Fruit fly (Drosophila melanogaster): Measurements from ENCODE around the gene CG15765.

Gene CG15765

dm6 chrX:5886764-5887555 lies 68.6 kb downstream of the CG15765 start (continued):
- TF ChIP-seq sqz (GFP tag; optimal IDR thresholded peaks at IDR 0.05), result no peak
- no peak for TF ChIP-seq HLH54F (GFP tag; optimal IDR thresholded peaks at IDR 0.05)
- no peak for TF ChIP-seq unc-4 (GFP tag; IDR thresholded peaks at IDR 0.05; ENCODE audit: partially characterized antibody)
- peak; percentile 4 for TF ChIP-seq CG12659 (GFP tag; optimal IDR thresholded peaks at IDR 0.05)
- peak; percentile 63; the same call in 1 of the 2 replicates for TF ChIP-seq rib (GFP tag; IDR thresholded peaks at IDR 0.05)
- peak; percentile 10 for TF ChIP-seq Oli (tag; optimal IDR thresholded peaks at IDR 0.05)
- no peak for TF ChIP-seq CG8281 (tag; optimal IDR thresholded peaks at IDR 0.05)
- 0 out of 3 replicates have a peak, but pooled peaks have one; percentile 63 for TF ChIP-seq CG3726 (GFP tag; IDR thresholded peaks at IDR 0.05)
- no peak for TF ChIP-seq CG11085 (GFP tag; IDR thresholded peaks at IDR 0.05)
- peak; percentile 29 for TF ChIP-seq tin (GFP tag; optimal IDR thresholded peaks at IDR 0.05)
- 0 out of 3 replicates have a peak, but pooled peaks have one; percentile 13 for TF ChIP-seq CG7357 (GFP tag; IDR thresholded peaks at IDR 0.05)
- TF ChIP-seq dati (GFP tag; IDR thresholded peaks at IDR 0.05), result peak; percentile 14; the same call in 1 of the 2 replicates
- TF ChIP-seq CG31224 (GFP tag; IDR thresholded peaks at IDR 0.05), result no peak
- peak; percentile 7 for TF ChIP-seq CG2678 (tag; optimal IDR thresholded peaks at IDR 0.05)
- TF ChIP-seq CG14860 (GFP tag; IDR thresholded peaks at IDR 0.05; ENCODE audit: partially characterized antibody), result no peak
- TF ChIP-seq Mes4 (GFP tag; optimal IDR thresholded peaks at IDR 0.05), result no peak
- TF ChIP-seq gem (tag; optimal IDR thresholded peaks at IDR 0.05), result peak; percentile 56
- TF ChIP-seq hkb (optimal IDR thresholded peaks at IDR 0.05), result no peak
- 0 out of 2 replicates have a peak, but pooled peaks have one; percentile 29 for TF ChIP-seq hkb (GFP tag; IDR thresholded peaks at IDR 0.05)
- TF ChIP-seq Sin3A (optimal IDR thresholded peaks at IDR 0.05), result no peak
- peak; percentile 5 for TF ChIP-seq CG10267 (tag; optimal IDR thresholded peaks at IDR 0.05)
- TF ChIP-seq Stat92E (GFP tag; optimal IDR thresholded peaks at IDR 0.05), result no peak
- no peak for TF ChIP-seq CG4360 (GFP tag; IDR thresholded peaks at IDR 0.05)
- TF ChIP-seq CG10565 (GFP tag; optimal IDR thresholded peaks at IDR 0.05), result no peak
- peak; percentile 62; the same call in 2 of the 3 replicates for TF ChIP-seq row (GFP tag; IDR thresholded peaks at IDR 0.05)
- TF ChIP-seq gt (GFP tag; IDR thresholded peaks at IDR 0.05), result no peak
- TF ChIP-seq CG4854 (GFP tag; optimal IDR thresholded peaks at IDR 0.05), result no peak
- no peak for TF ChIP-seq BEAF-32 (GFP tag; optimal IDR thresholded peaks at IDR 0.05)
- no peak for TF ChIP-seq Bteb2 (GFP tag; optimal IDR thresholded peaks at IDR 0.05)
- no peak for TF ChIP-seq Aef1 (GFP tag; IDR thresholded peaks at IDR 0.05)
- TF ChIP-seq Side (GFP tag; optimal IDR thresholded peaks at IDR 0.05), result peak; percentile 1
- no peak for TF ChIP-seq CG4404 (GFP tag; IDR thresholded peaks at IDR 0.05)
- TF ChIP-seq CG2712 (tag; optimal IDR thresholded peaks at IDR 0.05), result peak; percentile 55
- peak in 1 of 2 experiments; percentile 67 for TF ChIP-seq Hr78 (GFP tag; optimal IDR thresholded peaks at IDR 0.05)
- TF ChIP-seq grau (tag; optimal IDR thresholded peaks at IDR 0.05), result peak; percentile 93
- peak; percentile 63 for TF ChIP-seq dmrt11E (tag; optimal IDR thresholded peaks at IDR 0.05)
- TF ChIP-seq CG16863 (GFP tag; optimal IDR thresholded peaks at IDR 0.05), result peak; percentile 3
- TF ChIP-seq CG31441 (GFP tag; IDR thresholded peaks at IDR 0.05), result 0 out of 2 replicates have a peak, but pooled peaks have one; percentile 33
- no peak for TF ChIP-seq psq (GFP tag; optimal IDR thresholded peaks at IDR 0.05)
- no peak for TF ChIP-seq MESR4 (GFP tag; optimal IDR thresholded peaks at IDR 0.05)
- TF ChIP-seq fu2 (GFP tag; optimal IDR thresholded peaks at IDR 0.05), result no peak
- no peak for TF ChIP-seq Dek (tag; optimal IDR thresholded peaks at IDR 0.05)
- no peak for TF ChIP-seq PHDP (tag; optimal IDR thresholded peaks at IDR 0.05)
- TF ChIP-seq Hsf (GFP tag; optimal IDR thresholded peaks at IDR 0.05), result peak; percentile 18
- peak; percentile 43; the same call in 1 of the 2 replicates for TF ChIP-seq Drgx (GFP tag; IDR thresholded peaks at IDR 0.05)
- TF ChIP-seq Awh (GFP tag; IDR thresholded peaks at IDR 0.05), result no peak
- no peak for TF ChIP-seq jing (GFP tag; optimal IDR thresholded peaks at IDR 0.05)
- no peak for TF ChIP-seq CG3847 (GFP tag; IDR thresholded peaks at IDR 0.05)
- TF ChIP-seq jumu (GFP tag; optimal IDR thresholded peaks at IDR 0.05), result peak; percentile 4
